Worm (Caenorhabditis elegans) whole organism, midembryonic: ENCODE results near the gene try-14.
A peak's percentile ranks its signal among the peaks of the same experiment; 100 is the strongest.

Experiments
- T22C8.4 ChIP-seq: fragments of 200-800 bp; sonication (Bioruptor generic); IDR thresholded peaks from 2 replicates; pipeline ENCODE4 v1.3.6; 2022; ENCODE audit warnings: missing genetic modification characterization, missing compliant biosample characterization
- cog-1 ChIP-seq: sonication (generic microtip); optimal IDR thresholded peaks from 2 replicates; lab custom pipeline; 2016; ENCODE audit warnings: missing genetic modification characterization, missing compliant biosample characterization
- flt-1 ChIP-seq: fragments of 200-800 bp; sonication (Bioruptor generic); IDR thresholded peaks from 2 replicates; pipeline ENCODE4 v1.3.6; 2022; ENCODE audit warnings: missing genetic modification characterization, missing compliant biosample characterization
- klf-2 ChIP-seq: fragments of 200-800 bp; sonication (Bioruptor generic); conservative IDR thresholded peaks from 2 replicates; pipeline ENCODE4 v1.3.6; 2022; ENCODE audit warnings: missing genetic modification reagents, missing genetic modification characterization, missing compliant biosample characterization
- med-1 ChIP-seq: sonication (generic microtip); optimal IDR thresholded peaks from 2 replicates; lab custom pipeline; 2017; ENCODE audit warnings: missing genetic modification characterization, mild to moderate bottlenecking, missing compliant biosample characterization, antibody characterized with exemption, missing genetic modification reagents; ENCODE audit not compliant: insufficient read depth
- ref-1 ChIP-seq: fragments of 200-800 bp; sonication (Bioruptor generic); conservative IDR thresholded peaks from 2 replicates; pipeline ENCODE4 v1.3.6; 2022; ENCODE audit warnings: missing genetic modification reagents, missing genetic modification characterization, missing compliant biosample characterization
- tab-1 ChIP-seq: fragments of 200-800 bp; sonication (Bioruptor generic); IDR thresholded peaks from 2 replicates; pipeline ENCODE4 v1.3.6; 2022; ENCODE audit warnings: missing genetic modification characterization, missing compliant biosample characterization
- ztf-23 ChIP-seq: fragments of 200-800 bp; sonication (Bioruptor generic); IDR thresholded peaks from 2 replicates; pipeline ENCODE4 v1.3.6; 2022; ENCODE audit warnings: missing genetic modification reagents, missing genetic modification characterization, missing compliant biosample characterization
- ztf-29 ChIP-seq: fragments of 200-800 bp; sonication (Bioruptor generic); IDR thresholded peaks from 2 replicates; pipeline ENCODE4 v1.3.6; 2022; ENCODE audit warnings: missing genetic modification reagents, missing genetic modification characterization, missing compliant biosample characterization

The try-14 gene

ce11 chrX:7457154-7457674 is 38.2 kb downstream of the try-14 start:
- TF ChIP-seq ref-1 (GFP tag; lab: Robert Waterston, UW) (no peak), ztf-23 (GFP tag; lab: Robert Waterston, UW) (no peak), ztf-29 (GFP tag; lab: Robert Waterston, UW) (no peak), T22C8.4 (GFP tag; lab: Robert Waterston, UW) (no peak), cog-1 (no peak), med-1 (GFP tag; lab: Kevin White, UChicago) (no peak), flt-1 (no peak), klf-2 (GFP tag; lab: Robert Waterston, UW) (no peak), tab-1 (GFP tag; lab: Robert Waterston, UW) (no peak)

- no peak for TF ChIP-seq med-1 (GFP tag; lab: Kevin White, UChicago)
- 0 out of 2 replicates have a peak, but pooled peaks have one; percentile 15 for TF ChIP-seq flt-1
Observed at ce11 chrX:7455960-7456359, 39.4 kb downstream of the try-14 start.

- no peak for TF ChIP-seq cog-1
- TF ChIP-seq ztf-23 (GFP tag; lab: Robert Waterston, UW): no peak
- TF ChIP-seq ztf-29 (GFP tag; lab: Robert Waterston, UW): no peak
- TF ChIP-seq T22C8.4 (GFP tag; lab: Robert Waterston, UW): no peak
- TF ChIP-seq tab-1 (GFP tag; lab: Robert Waterston, UW): 0 out of 2 replicates have a peak, but pooled peaks have one; percentile 53
- no peak for TF ChIP-seq med-1 (GFP tag; lab: Kevin White, UChicago)
- no peak for TF ChIP-seq flt-1
- TF ChIP-seq ref-1 (GFP tag; lab: Robert Waterston, UW): no peak
- no peak for TF ChIP-seq klf-2 (GFP tag; lab: Robert Waterston, UW)
Observed at ce11 chrX:7452606-7453005, 42.8 kb downstream of the try-14 start.

ce11 chrX:7447340-7447739 is 48.1 kb downstream of the try-14 start:
- TF ChIP-seq tab-1 (GFP tag; lab: Robert Waterston, UW): no peak
- no peak for TF ChIP-seq flt-1
- TF ChIP-seq ztf-23 (GFP tag; lab: Robert Waterston, UW): no peak
- no peak for TF ChIP-seq ref-1 (GFP tag; lab: Robert Waterston, UW)
- TF ChIP-seq klf-2 (GFP tag; lab: Robert Waterston, UW): no peak
- no peak for TF ChIP-seq med-1 (GFP tag; lab: Kevin White, UChicago)
- TF ChIP-seq ztf-29 (GFP tag; lab: Robert Waterston, UW): no peak
- TF ChIP-seq cog-1: no peak
- TF ChIP-seq T22C8.4 (GFP tag; lab: Robert Waterston, UW): no peak

ce11 chrX:7446485-7446884 is 48.9 kb downstream of the try-14 start:
- TF ChIP-seq klf-2 (GFP tag; lab: Robert Waterston, UW) (no peak), tab-1 (GFP tag; lab: Robert Waterston, UW) (no peak), T22C8.4 (GFP tag; lab: Robert Waterston, UW) (no peak), cog-1 (no peak), ztf-23 (GFP tag; lab: Robert Waterston, UW) (no peak), flt-1 (no peak), med-1 (GFP tag; lab: Kevin White, UChicago) (no peak)

ce11 chrX:7445734-7446133 is 49.7 kb downstream of the try-14 start:
- TF ChIP-seq T22C8.4 (GFP tag; lab: Robert Waterston, UW) (no peak), ztf-23 (GFP tag; lab: Robert Waterston, UW) (no peak), ztf-29 (GFP tag; lab: Robert Waterston, UW) (no peak), med-1 (GFP tag; lab: Kevin White, UChicago) (no peak), ref-1 (GFP tag; lab: Robert Waterston, UW) (no peak), cog-1 (no peak)
